Fruit fly (Drosophila melanogaster) Kc167 (cell line): ENCODE results near the gene zen2.

ENCODE experiments used
- Myc ChIP-seq: fragments of >200 bp; optimal IDR thresholded peaks from 2 replicates; lab custom pipeline; 2017; ENCODE audit warnings: missing external identifiers
- Sin3A ChIP-seq: fragments of >200 bp; optimal IDR thresholded peaks from 2 replicates; lab custom pipeline; 2018; ENCODE audit warnings: missing external identifiers
- h ChIP-seq: fragments of >200 bp; optimal IDR thresholded peaks from 3 replicates; lab custom pipeline; 2018; ENCODE audit warnings: missing external identifiers
- insv ChIP-seq: fragments of >200 bp; optimal IDR thresholded peaks from 3 replicates; lab custom pipeline; 2018; ENCODE audit warnings: missing external identifiers
- psq ChIP-seq: fragments of >200 bp; optimal IDR thresholded peaks from 2 replicates; lab custom pipeline; 2017; ENCODE audit warnings: missing external identifiers
- ttk ChIP-seq: sonication (Bioruptor generic); optimal IDR thresholded peaks from 2 replicates; lab custom pipeline; 2017; ENCODE audit warnings: missing external identifiers

Gene zen2

DNA sequence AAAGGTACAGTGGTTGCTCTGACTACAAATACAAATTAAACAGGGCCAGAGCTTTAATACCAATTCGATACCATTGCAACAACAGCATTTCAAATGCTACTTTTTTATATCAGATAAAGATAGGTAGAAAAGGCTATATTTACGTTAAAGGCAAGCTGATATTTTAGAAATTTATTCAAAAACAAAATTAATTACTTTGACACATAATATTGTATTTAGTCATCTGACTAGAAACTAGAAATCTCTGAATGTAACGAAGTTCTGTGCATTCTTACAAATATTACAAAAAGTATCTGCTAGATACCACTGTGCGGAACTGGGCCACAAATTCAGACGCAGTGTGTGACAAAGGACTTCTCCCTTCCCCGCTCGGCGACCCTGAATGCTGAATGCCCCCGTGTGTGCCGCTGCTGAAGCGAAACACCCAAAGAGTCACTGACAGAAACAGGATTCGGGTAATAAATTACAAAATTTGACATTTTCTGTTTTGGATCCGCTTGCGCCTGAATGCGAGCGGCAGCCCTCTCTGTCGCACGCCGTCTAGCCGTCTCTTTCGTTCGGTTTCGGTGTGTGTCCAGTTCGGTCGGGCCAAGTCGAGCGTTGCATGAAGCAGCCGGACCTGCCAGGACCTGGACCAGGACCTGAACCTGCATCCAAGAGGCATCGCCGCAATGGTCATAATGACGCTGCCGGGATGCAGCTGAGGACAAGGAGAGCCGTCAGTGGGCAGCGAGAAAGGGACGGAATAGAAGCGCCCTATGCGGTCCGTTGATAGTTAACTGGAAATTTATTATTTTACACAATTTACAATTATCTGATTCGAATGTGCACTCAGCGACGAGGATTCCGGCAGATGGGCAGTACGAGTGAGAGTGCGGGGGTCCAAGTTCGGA, 17.1 kb upstream of the zen2 start:
- TF ChIP-seq insv (lab: Kevin White, UChicago) (no peak), ttk (no peak), Myc (lab: Kevin White, UChicago) (no peak), psq (lab: Kevin White, UChicago) (no peak), h (no peak)

DNA sequence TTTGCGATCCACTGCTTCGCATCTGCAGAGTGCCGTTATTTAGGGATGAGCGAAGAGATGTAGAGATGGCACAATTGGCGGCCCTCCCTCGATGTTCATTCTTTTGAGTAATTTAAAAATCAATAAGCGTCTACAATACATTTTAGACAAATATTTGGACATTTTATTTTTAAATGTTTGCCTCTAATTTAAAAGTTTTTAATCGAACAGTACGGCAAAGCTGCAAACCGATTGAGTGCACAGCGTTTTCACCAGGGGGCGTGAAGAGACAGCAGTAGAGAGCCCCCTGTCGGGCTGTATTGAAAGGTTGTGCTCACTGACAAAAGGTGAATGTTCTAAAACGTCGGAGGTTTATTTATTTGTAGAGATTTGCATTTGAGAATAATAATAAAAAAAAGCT, 15.5 kb upstream of the zen2 start, which contains the start of gene bcd:
Gene bcd (minus strand): TSS at position 48 of the 400 bp plus-strand sequence.
- TF ChIP-seq Myc (lab: Kevin White, UChicago): no peak
- TF ChIP-seq psq (lab: Kevin White, UChicago): no peak
- no peak for TF ChIP-seq Sin3A
- no peak for TF ChIP-seq ttk
- no peak for TF ChIP-seq insv (lab: Kevin White, UChicago)
- no peak for TF ChIP-seq h

DNA sequence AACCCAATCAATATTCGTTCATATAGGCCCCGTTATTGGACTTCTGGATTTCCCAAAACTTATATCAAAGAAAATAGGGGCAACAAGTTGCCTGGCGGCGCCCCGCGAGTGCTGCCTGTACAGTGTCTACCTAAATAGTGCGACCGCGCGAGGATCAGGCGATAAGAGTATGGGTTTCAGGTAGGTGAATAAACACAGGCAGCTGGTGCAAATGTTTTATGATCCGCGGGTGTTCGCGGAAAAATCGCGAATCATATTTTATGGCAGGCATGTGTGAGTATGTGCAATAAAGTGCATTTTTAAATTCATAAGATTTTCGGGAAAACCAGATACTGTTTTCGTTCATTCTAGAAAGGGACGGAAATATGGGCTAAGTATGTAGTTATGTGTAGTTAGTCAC, 11.5 kb upstream of the zen2 start:
- no peak for TF ChIP-seq Sin3A
- no peak for TF ChIP-seq insv (lab: Kevin White, UChicago)
- TF ChIP-seq psq (lab: Kevin White, UChicago): no peak
- TF ChIP-seq ttk: no peak
- no peak for TF ChIP-seq h
- no peak for TF ChIP-seq Myc (lab: Kevin White, UChicago)

DNA sequence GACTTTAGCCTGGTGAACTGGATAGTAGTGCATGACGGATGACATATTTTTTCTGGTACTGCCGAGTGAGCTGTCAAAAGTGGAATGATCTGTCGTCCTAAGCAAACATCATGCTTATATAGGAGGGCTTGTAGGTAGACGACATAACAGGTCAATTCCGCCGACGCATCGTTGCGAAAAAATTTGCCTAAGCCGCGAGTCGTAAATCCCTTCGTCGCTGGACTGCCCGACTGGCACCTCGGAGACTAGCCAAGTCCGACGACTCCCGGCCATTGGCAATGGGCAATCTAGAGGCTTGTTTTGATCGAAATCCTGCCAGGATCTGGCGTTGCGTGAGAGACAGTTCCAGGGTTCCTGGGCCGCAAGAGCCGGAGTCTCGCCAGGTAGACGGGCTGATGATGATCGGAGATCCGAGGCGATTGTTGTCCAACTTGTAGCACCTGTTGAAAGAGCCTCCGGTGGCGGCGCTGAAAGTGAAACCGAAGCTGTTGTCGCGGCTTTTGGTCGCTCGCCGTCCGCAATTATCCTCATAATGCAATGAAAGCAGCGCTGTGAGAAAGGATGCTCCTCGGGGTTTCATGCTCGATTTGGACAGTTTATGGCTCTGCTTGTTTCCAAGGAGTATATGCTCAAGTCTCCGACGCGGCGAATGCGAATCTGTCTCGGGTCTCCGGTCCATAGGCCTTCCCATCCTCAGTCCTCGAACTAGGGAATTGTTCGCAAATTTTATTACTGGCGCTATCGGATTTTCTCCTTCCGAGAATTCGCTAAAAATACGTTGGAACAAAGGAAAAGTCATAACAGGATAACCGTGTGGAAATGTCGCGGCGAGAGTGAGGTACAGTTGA, 10.4 kb upstream of the zen2 start, which contains the start of gene zen:
Gene zen (minus strand): TSS at position 91 of the 848 bp plus-strand sequence.
- TF ChIP-seq Myc (lab: Kevin White, UChicago) (no peak), h (no peak), psq (lab: Kevin White, UChicago) (no peak), insv (lab: Kevin White, UChicago) (no peak)

DNA sequence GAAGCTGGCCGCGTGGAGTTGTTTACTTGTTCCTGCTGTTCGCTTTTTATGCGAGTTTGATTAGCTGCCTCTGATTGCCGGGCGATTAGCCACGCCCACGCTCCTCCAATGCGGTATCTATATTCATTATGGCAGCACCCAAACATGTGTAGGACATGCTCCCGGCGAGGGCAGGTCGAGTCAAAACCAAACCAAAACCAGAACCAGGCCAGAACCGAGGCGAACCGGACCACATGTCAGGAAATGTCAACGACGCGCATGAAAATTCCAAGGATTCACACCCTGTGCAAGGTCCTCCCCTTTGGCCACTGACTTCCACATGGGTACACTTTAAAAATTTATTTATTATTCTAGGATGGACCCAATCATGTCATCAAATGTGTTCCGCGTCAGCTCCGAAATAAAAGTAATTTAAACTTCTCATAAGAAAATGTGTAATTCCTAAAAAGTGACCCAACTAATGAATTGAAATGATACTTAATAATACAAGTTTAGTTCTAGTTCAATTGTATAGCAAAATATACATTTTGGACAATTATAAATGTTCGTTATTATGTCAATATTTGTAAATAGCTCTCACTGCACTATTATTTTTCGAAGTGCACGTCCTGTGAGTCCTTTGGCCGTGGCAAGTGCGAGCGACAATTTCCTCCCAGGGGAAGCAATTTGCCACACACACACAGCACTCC, 7.7 kb upstream of the zen2 start:
- TF ChIP-seq h (no peak), Sin3A (no peak), Myc (lab: Kevin White, UChicago) (no peak), ttk (no peak), insv (lab: Kevin White, UChicago) (no peak), psq (lab: Kevin White, UChicago) (no peak)

DNA sequence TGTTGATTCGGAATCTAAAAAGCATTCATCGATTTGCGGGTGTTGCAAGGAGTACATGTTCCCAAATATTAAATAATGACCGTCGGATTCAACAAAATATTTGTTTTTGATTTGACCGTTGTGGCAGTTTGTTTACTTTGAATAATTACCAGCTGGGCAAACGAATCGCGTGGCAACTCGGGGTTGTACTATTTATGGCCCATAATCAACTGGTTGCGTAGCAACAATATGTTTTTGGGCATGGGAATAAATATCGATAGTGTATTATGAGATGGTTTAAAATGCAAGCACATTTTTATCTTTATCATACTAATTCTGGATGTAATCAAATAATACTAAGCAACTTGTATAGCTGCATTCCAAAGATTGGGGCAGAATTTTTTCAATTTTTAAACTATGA, 4.0 kb upstream of the zen2 start, which contains the start of gene CG34297:
Gene CG34297 (minus strand): TSS at position 101 of the 400 bp plus-strand sequence.
- TF ChIP-seq psq (lab: Kevin White, UChicago) (no peak), h (no peak), Sin3A (no peak), Myc (lab: Kevin White, UChicago) (no peak), ttk (no peak), insv (lab: Kevin White, UChicago) (no peak)

DNA sequence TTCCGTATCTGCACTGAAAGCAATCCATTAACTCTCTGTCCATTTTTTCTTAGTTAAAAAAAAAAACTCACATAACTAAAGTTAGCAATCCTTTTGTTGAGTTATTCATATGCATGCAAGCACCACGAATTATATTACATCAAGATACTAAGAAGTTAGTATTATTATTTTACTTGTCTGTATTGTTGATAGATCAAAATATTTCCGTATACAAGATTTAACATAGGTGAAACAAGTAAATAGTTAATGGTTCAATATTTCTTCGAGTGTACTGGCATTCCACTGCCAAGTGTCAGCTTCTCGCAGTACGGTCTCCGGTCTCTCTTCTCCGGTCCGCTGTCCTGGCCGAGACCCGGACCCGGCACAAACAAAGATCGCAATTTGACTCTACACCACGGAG, 2.3 kb upstream of the zen2 start:
- TF ChIP-seq h (no peak), insv (lab: Kevin White, UChicago) (no peak), Sin3A (no peak), ttk (no peak), psq (lab: Kevin White, UChicago) (no peak), Myc (lab: Kevin White, UChicago) (no peak)

DNA sequence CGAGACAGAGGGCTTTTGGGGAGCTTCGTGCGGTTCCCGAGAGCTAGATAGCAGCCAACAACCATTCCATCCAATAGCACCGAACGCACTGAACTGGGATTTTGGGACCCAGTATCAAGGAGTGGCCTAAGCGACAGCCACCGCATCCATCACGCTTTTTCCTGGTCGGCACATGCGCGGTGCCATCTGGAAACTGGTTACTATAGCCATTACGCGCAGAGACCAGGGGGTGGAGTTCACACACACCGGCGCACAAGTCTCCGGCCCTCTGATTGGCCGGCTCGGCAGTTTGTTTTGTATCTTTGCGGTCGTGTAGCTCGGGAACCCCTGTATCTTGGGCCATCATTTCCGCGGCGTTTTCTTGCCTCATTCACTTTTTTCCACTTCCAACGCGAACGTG, 2.0 kb downstream of the zen2 start, which contains the start of gene pb:
Gene pb (minus strand): TSS at position 81 of the 400 bp plus-strand sequence.
- TF ChIP-seq insv (lab: Kevin White, UChicago) (no peak), Sin3A (no peak), ttk (no peak), psq (lab: Kevin White, UChicago) (no peak), h (no peak), Myc (lab: Kevin White, UChicago) (no peak)

DNA sequence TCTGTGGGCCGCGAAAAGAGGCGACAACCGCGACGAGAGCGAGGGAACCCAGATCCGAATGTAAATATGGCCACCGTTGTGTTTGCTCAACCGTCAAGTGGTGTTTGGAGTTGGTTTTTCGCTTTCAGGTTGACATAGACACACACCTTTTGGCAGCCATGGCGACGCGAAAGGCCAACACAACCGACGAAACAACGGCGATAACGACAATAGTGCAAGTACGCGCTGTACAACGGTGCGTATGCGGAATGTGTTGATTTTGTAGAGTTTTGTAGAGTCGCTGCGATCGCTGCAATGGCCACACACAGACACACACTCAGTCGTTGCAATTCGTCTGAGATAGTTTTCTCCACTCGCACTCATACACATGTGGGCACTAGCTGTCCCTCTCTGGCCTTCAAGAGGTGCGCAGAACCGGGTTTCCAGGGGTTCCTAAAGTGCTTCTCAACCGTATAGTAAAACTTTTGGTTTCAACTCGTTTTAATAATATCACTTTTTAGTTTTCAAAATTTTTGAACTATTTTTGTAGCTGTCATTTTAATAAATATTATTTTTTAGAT, 2.5 kb downstream of the zen2 start:
- TF ChIP-seq Myc (lab: Kevin White, UChicago) (no peak), insv (lab: Kevin White, UChicago) (no peak), psq (lab: Kevin White, UChicago) (no peak), Sin3A (no peak), ttk (no peak)

DNA sequence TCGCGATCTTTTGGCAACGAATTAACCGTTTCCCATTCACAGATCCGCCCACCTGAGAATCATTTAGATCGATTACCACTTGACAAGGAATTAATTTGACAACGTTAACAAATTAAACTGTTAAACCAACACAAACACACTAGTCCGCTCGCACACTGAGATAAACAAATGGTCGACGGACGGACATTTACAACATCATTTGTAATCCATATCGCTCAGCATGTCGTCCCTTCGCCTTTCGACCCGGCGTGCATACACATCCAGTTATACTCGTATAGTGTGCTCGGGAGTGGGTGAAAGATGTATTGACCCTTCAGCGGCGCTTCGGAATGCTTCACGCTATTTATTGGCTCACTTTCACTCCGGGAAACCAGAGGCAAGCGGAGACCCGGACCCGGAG, 8.2 kb downstream of the zen2 start:
- TF ChIP-seq Myc (lab: Kevin White, UChicago): no peak
- no peak for TF ChIP-seq Sin3A
- TF ChIP-seq ttk: no peak

DNA sequence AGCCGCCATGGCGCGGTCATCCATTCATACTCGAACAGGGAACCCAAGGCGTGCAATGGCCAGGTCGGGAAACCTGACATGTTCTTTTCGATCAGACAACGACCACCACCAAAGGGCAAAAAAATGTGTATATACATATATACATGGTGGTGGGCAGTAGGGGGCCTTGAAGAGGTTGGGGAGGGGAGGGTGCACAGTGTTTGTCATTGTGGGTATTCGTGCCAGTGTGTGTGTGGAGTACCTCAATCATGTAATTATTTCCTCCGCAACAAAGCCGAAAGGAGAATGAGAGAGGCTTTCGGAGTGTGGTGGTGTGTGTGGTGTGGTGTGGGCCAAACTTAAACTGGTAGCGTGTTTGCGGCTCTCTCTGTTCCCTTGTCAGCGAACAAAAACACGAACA, 17.8 kb downstream of the zen2 start:
- TF ChIP-seq psq (lab: Kevin White, UChicago) (no peak), h (no peak), ttk (no peak), insv (lab: Kevin White, UChicago) (no peak), Sin3A (no peak), Myc (lab: Kevin White, UChicago) (no peak)
